Worm (Caenorhabditis elegans) whole organism, early embryonic: ENCODE results near the gene cul-2.

Source experiments
- B0310.2 ChIP-seq: sonication (generic microtip); optimal IDR thresholded peaks from 2 replicates; lab custom pipeline; 2016; ENCODE audit warnings: mild to moderate bottlenecking, missing genetic modification characterization, missing compliant biosample characterization
- F13C5.2 ChIP-seq: sonication (generic microtip); optimal IDR thresholded peaks from 2 replicates; lab custom pipeline; 2017; ENCODE audit warnings: mild to moderate bottlenecking, missing genetic modification characterization, inconsistent platforms, missing compliant biosample characterization
- aly-1 ChIP-seq: sonication (generic microtip); optimal IDR thresholded peaks from 2 replicates; lab custom pipeline; 2016; ENCODE audit warnings: missing genetic modification characterization, missing compliant biosample characterization
- ama-1 ChIP-seq: fragments of 150-350 bp; optimal IDR thresholded peaks from 2 replicates; lab custom pipeline; 2014
- ceh-13 ChIP-seq: fragments of 200-800 bp; sonication (Bioruptor generic); optimal IDR thresholded peaks from 2 replicates; lab custom pipeline; 2018; ENCODE audit warnings: mild to moderate bottlenecking, missing genetic modification characterization, missing compliant biosample characterization
- ets-7 ChIP-seq: sonication (generic microtip); optimal IDR thresholded peaks from 2 replicates; lab custom pipeline; 2016; ENCODE audit warnings: missing genotype, missing genetic modification characterization, missing compliant biosample characterization
- flt-1 ChIP-seq: fragments of 200-800 bp; sonication (Bioruptor generic); IDR thresholded peaks from 2 replicates; pipeline ENCODE4 v1.3.6; 2022; ENCODE audit warnings: missing genetic modification characterization, missing compliant biosample characterization
- hnd-1 ChIP-seq: sonication (generic microtip); optimal IDR thresholded peaks from 2 replicates; lab custom pipeline; 2016; ENCODE audit warnings: missing genetic modification characterization, missing compliant biosample characterization
- scrt-1 ChIP-seq: fragments of 200-800 bp; sonication (Bioruptor generic); IDR thresholded peaks from 2 replicates; pipeline ENCODE4 v1.3.6; 2022; ENCODE audit warnings: missing genetic modification characterization, missing compliant biosample characterization
- sea-1 ChIP-seq: fragments of 200-800 bp; sonication (Bioruptor generic); conservative IDR thresholded peaks from 2 replicates; pipeline ENCODE4 v1.3.6; 2022; ENCODE audit warnings: missing genetic modification characterization, missing compliant biosample characterization
- tbx-37 ChIP-seq: fragments of 200-800 bp; sonication (Bioruptor generic); conservative IDR thresholded peaks from 2 replicates; pipeline ENCODE4 v1.3.6; 2022; ENCODE audit warnings: missing genetic modification reagents, missing genetic modification characterization, missing compliant biosample characterization
- tra-4 ChIP-seq: sonication (generic microtip); optimal IDR thresholded peaks from 2 replicates; lab custom pipeline; 2017; ENCODE audit warnings: missing genetic modification characterization, missing compliant biosample characterization

DNA sequence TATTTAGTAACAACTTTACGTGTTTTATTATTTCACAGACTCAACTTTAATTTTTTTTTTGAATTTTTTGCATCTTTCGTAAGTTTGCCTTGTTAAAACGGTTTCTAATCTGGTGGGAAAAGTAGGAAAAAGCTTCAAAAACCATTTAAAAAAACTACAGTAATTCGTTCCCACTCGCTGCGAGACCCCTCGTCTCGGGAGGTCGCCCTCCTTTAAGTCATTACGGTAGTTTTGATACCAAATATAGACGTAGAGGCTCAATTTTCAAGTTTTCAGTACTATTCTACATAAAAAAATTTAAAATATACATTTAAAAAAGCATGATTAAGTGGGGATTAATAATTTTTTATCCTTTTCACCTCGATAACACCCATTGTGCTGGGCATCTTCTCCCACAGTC is 46.2 kb upstream of the cul-2 start:
- TF ChIP-seq scrt-1 (GFP tag; lab: Robert Waterston, UW) (no peak), tbx-37 (no peak), ama-1 (lab: Kevin White, UChicago) (no peak), B0310.2 (no peak), flt-1 (GFP tag; lab: Robert Waterston, UW) (no peak), ets-7 (tag; lab: Kevin White, UChicago) (no peak), sea-1 (GFP tag; lab: Robert Waterston, UW) (no peak), F13C5.2 (tag; lab: Kevin White, UChicago) (no peak), hnd-1 (tag; lab: Kevin White, UChicago) (no peak), tra-4 (tag; lab: Kevin White, UChicago) (no peak), ceh-13 (GFP tag; lab: Kevin White, UChicago) (no peak), aly-1 (no peak)
